Worm (Caenorhabditis elegans) whole organism, early embryonic: ENCODE measurements around the gene C44B11.6.

ENCODE experiments used
- B0310.2 ChIP-seq: sonication (generic microtip); optimal IDR thresholded peaks from 2 replicates; lab custom pipeline; 2016; ENCODE audit warnings: mild to moderate bottlenecking, missing genetic modification characterization, missing compliant biosample characterization
- F13C5.2 ChIP-seq: sonication (generic microtip); optimal IDR thresholded peaks from 2 replicates; lab custom pipeline; 2017; ENCODE audit warnings: mild to moderate bottlenecking, missing genetic modification characterization, inconsistent platforms, missing compliant biosample characterization
- aly-1 ChIP-seq: sonication (generic microtip); optimal IDR thresholded peaks from 2 replicates; lab custom pipeline; 2016; ENCODE audit warnings: missing genetic modification characterization, missing compliant biosample characterization
- ama-1 ChIP-seq: fragments of 150-350 bp; optimal IDR thresholded peaks from 2 replicates; lab custom pipeline; 2014
- ceh-13 ChIP-seq: fragments of 200-800 bp; sonication (Bioruptor generic); optimal IDR thresholded peaks from 2 replicates; lab custom pipeline; 2018; ENCODE audit warnings: mild to moderate bottlenecking, missing genetic modification characterization, missing compliant biosample characterization
- ceh-36 ChIP-seq: sonication (generic microtip); optimal IDR thresholded peaks from 2 replicates; lab custom pipeline; 2016; ENCODE audit warnings: missing genetic modification characterization, inconsistent platforms, missing compliant biosample characterization
- ets-7 ChIP-seq: sonication (generic microtip); optimal IDR thresholded peaks from 2 replicates; lab custom pipeline; 2016; ENCODE audit warnings: missing genotype, missing genetic modification characterization, missing compliant biosample characterization
- flt-1 ChIP-seq: fragments of 200-800 bp; sonication (Bioruptor generic); IDR thresholded peaks from 2 replicates; pipeline ENCODE4 v1.3.6; 2022; ENCODE audit warnings: missing genetic modification characterization, missing compliant biosample characterization
- hmbx-1 ChIP-seq: sonication (generic microtip); optimal IDR thresholded peaks from 2 replicates; lab custom pipeline; 2016; ENCODE audit warnings: mild to moderate bottlenecking, missing genetic modification characterization, missing compliant biosample characterization
- hmg-4 ChIP-seq: fragments of 200-800 bp; sonication (Bioruptor generic); optimal IDR thresholded peaks from 2 replicates; lab custom pipeline; 2018; ENCODE audit warnings: mild to moderate bottlenecking, missing genetic modification characterization, missing compliant biosample characterization
- hnd-1 ChIP-seq: sonication (generic microtip); optimal IDR thresholded peaks from 2 replicates; lab custom pipeline; 2016; ENCODE audit warnings: missing genetic modification characterization, missing compliant biosample characterization
- pes-1 ChIP-seq: fragments of 200-800 bp; sonication (Bioruptor generic); IDR thresholded peaks from 2 replicates; pipeline ENCODE4 v1.3.6; 2022; ENCODE audit warnings: missing genetic modification reagents, missing genetic modification characterization, missing compliant biosample characterization
- scrt-1 ChIP-seq: fragments of 200-800 bp; sonication (Bioruptor generic); IDR thresholded peaks from 2 replicates; pipeline ENCODE4 v1.3.6; 2022; ENCODE audit warnings: missing genetic modification characterization, missing compliant biosample characterization
- sea-1 ChIP-seq: fragments of 200-800 bp; sonication (Bioruptor generic); conservative IDR thresholded peaks from 2 replicates; pipeline ENCODE4 v1.3.6; 2022; ENCODE audit warnings: missing genetic modification characterization, missing compliant biosample characterization
- tbx-11 ChIP-seq: fragments of 200-800 bp; sonication (Bioruptor generic); IDR thresholded peaks from 2 replicates; pipeline ENCODE4 v1.3.6; 2022; ENCODE audit warnings: missing genetic modification characterization, missing compliant biosample characterization
- tbx-37 ChIP-seq: fragments of 200-800 bp; sonication (Bioruptor generic); conservative IDR thresholded peaks from 2 replicates; pipeline ENCODE4 v1.3.6; 2022; ENCODE audit warnings: missing genetic modification reagents, missing genetic modification characterization, missing compliant biosample characterization
- tra-4 ChIP-seq: sonication (generic microtip); optimal IDR thresholded peaks from 2 replicates; lab custom pipeline; 2017; ENCODE audit warnings: missing genetic modification characterization, missing compliant biosample characterization

The C44B11.6 gene

ce11 chrIII:3124209-3124786 lies 28.6 kb upstream of the C44B11.6 start:
- TF ChIP-seq ceh-36 (tag; lab: Kevin White, UChicago) = no peak

DNA sequence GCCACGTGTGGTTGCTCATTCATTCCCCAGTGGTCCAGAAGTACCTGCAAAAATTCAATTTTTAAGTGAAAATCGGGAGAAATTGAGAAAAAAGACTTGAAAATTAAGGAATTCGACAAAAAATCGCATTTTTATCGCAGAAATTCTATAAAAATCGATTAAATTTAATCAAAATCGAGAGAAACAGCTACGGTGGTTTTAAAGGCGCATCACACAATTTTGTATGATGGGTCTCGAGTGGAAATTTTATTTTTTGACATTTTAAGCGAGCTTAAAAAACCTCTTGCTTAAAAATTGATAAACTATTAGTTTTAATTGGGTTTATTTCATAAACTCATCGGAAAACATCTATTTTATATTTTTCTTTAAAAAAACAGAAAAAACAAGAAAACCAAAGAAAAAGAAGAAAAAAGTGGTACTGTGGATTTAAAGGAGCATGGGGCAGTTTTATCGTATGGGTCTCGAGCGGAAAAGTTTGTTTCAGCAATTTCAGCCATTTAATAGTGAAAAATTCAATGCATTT lies 25.8 kb upstream of the C44B11.6 start, which contains the start of gene nipa-1:
nipa-1 (minus strand) TSS at position 51 of the 523 bp plus-strand sequence.
- TF ChIP-seq hnd-1 (tag; lab: Kevin White, UChicago) (no peak), ets-7 (tag; lab: Kevin White, UChicago) (no peak), F13C5.2 (no peak), sea-1 (GFP tag; lab: Robert Waterston, UW) (no peak), hmbx-1 (tag; lab: Kevin White, UChicago) (no peak)

- TF ChIP-seq F13C5.2 = no peak
- TF ChIP-seq ama-1 = no peak
- TF ChIP-seq aly-1 (tag; lab: Kevin White, UChicago) = no peak
Observed at ce11 chrIII:3127613-3128012, 25.3 kb upstream of the C44B11.6 start.

DNA sequence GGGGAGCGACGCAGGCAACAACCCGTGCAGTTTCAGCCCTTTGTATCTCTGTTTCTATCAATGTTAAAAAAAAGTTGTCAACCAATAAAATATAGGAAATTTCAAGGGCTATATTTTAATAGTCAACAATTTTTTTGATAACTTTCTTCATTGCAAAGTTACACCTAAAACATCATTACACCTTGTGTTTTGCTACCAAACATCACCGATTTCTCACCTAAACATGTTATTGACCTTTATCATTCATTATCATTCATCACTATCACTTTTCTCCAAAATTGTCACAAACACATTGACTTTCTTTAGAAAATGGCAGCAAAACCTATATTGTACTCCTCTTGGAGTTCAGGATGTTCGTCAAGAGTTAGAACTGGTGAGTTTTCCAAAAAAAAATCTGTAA lies 23.9 kb upstream of the C44B11.6 start, which contains the start of gene Y53G8B.1:
Y53G8B.1 (plus strand) TSS at position 242 of the 400 bp plus-strand sequence.
- no peak for TF ChIP-seq scrt-1 (GFP tag; lab: Robert Waterston, UW)
- no peak for TF ChIP-seq hmbx-1 (tag; lab: Kevin White, UChicago)
- TF ChIP-seq ceh-13 = no peak
- no peak for TF ChIP-seq tbx-37 (GFP tag; lab: Robert Waterston, UW)
- TF ChIP-seq B0310.2 (tag; lab: Kevin White, UChicago) = no peak
- no peak for TF ChIP-seq hmg-4 (GFP tag; lab: Kevin White, UChicago)
- TF ChIP-seq tra-4 (tag; lab: Kevin White, UChicago) = no peak
- TF ChIP-seq pes-1 (GFP tag; lab: Robert Waterston, UW) = no peak
- no peak for TF ChIP-seq ama-1
- no peak for TF ChIP-seq ceh-36 (tag; lab: Kevin White, UChicago)
- TF ChIP-seq flt-1 (GFP tag; lab: Robert Waterston, UW) = no peak
- no peak for TF ChIP-seq sea-1 (GFP tag; lab: Robert Waterston, UW)
- no peak for TF ChIP-seq ets-7 (tag; lab: Kevin White, UChicago)
- no peak for TF ChIP-seq F13C5.2

DNA sequence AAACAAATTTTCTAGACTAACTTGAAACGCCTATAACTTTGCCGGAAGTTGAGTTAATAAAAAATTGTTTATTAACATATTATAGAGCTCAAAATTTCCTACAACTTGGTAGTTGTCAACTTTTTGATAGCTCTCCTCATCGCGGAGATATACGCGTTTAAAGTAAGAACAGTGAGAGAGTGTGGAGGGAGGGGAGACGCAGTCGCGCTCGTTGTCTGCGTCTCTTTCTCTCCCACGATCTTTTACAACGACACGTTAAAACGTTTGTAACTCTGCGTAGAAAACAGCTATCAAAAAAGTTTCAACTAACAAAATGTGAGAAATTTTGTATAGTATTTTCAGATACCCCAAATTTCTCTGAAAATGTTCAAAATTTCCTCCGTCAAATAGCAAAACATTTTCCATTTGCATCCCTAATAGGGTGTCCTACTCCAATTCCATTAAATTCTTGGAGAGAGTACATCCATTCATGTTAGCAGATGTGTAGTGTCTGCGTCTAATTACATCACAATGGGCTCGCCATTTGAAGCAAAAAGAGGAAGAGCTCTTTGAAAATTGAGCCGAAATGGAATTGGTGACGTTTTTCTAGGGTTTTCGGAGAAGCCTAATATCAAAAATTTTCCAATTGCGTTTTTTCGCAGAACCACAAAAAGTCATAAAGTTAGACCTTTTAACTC lies 16.5 kb upstream of the C44B11.6 start:
- TF ChIP-seq sea-1 (GFP tag; lab: Robert Waterston, UW) = no peak
- no peak for TF ChIP-seq aly-1 (tag; lab: Kevin White, UChicago)
- no peak for TF ChIP-seq ceh-13
- no peak for TF ChIP-seq scrt-1 (GFP tag; lab: Robert Waterston, UW)
- no peak for TF ChIP-seq ama-1
- TF ChIP-seq B0310.2 (tag; lab: Kevin White, UChicago) = no peak
- TF ChIP-seq hmbx-1 (tag; lab: Kevin White, UChicago) = no peak
- no peak for TF ChIP-seq ets-7 (tag; lab: Kevin White, UChicago)

ce11 chrIII:3138087-3138486 lies 14.9 kb upstream of the C44B11.6 start:
- TF ChIP-seq scrt-1 (GFP tag; lab: Robert Waterston, UW) (no peak), ceh-13 (no peak), ceh-36 (tag; lab: Kevin White, UChicago) (no peak), pes-1 (GFP tag; lab: Robert Waterston, UW) (no peak), hnd-1 (tag; lab: Kevin White, UChicago) (no peak), hmbx-1 (tag; lab: Kevin White, UChicago) (no peak)

ce11 chrIII:3139144-3139543 lies 13.8 kb upstream of the C44B11.6 start, which contains the start of gene mec-12:
Gene mec-12, minus strand, starts transcription at chrIII:3139234.
- TF ChIP-seq ceh-36 (tag; lab: Kevin White, UChicago) (no peak), hmg-4 (GFP tag; lab: Kevin White, UChicago) (no peak), flt-1 (GFP tag; lab: Robert Waterston, UW) (no peak), F13C5.2 (no peak), tra-4 (tag; lab: Kevin White, UChicago) (no peak), ets-7 (tag; lab: Kevin White, UChicago) (no peak)

ce11 chrIII:3140227-3140626 lies 12.7 kb upstream of the C44B11.6 start:
- no peak for TF ChIP-seq B0310.2 (tag; lab: Kevin White, UChicago)
- TF ChIP-seq flt-1 (GFP tag; lab: Robert Waterston, UW) = no peak
- no peak for TF ChIP-seq aly-1 (tag; lab: Kevin White, UChicago)
- TF ChIP-seq pes-1 (GFP tag; lab: Robert Waterston, UW) = no peak
- TF ChIP-seq sea-1 (GFP tag; lab: Robert Waterston, UW) = no peak
- no peak for TF ChIP-seq ceh-13
- TF ChIP-seq tbx-37 (GFP tag; lab: Robert Waterston, UW) = no peak
- TF ChIP-seq ets-7 (tag; lab: Kevin White, UChicago) = no peak
- TF ChIP-seq tbx-11 = no peak
